Worm (Caenorhabditis elegans) whole organism, L4 larva: Measurements from ENCODE around the gene dpy-21.

ENCODE experiments used
- F26F4.8 ChIP-seq: fragments of 200-800 bp; sonication (Bioruptor generic); conservative IDR thresholded peaks from 2 replicates; pipeline ENCODE4 v1.3.6; 2022; ENCODE audit warnings: missing genetic modification characterization, missing compliant biosample characterization
- ZK546.5 ChIP-seq, 2 experiments: sonication (generic microtip); optimal IDR thresholded peaks; 2 replicates each; lab custom pipeline; 2017; ENCODE audit warnings: missing biosample characterization in 2 of 2, missing genetic modification characterization in 2 of 2
- ama-1 ChIP-seq: fragments of 150-350 bp; optimal IDR thresholded peaks from 2 replicates; lab custom pipeline; 2014; ENCODE audit warnings: inconsistent platforms, mixed read lengths
- fkh-10 ChIP-seq: fragments of 150-350 bp; optimal IDR thresholded peaks from 2 replicates; lab custom pipeline; 2014; ENCODE audit warnings: missing biosample characterization, missing genetic modification reagents, missing genetic modification characterization
- jun-1 ChIP-seq: fragments of 150-350 bp; optimal IDR thresholded peaks from 2 replicates; lab custom pipeline; 2014; ENCODE audit warnings: missing biosample characterization, missing genetic modification reagents, missing genetic modification characterization
- pqm-1 ChIP-seq: sonication (generic microtip); optimal IDR thresholded peaks from 2 replicates; lab custom pipeline; 2017; ENCODE audit warnings: missing biosample characterization, missing genetic modification characterization
- unc-130 ChIP-seq: sonication (generic microtip); optimal IDR thresholded peaks from 2 replicates; lab custom pipeline; 2016; ENCODE audit warnings: missing genetic modification reagents, missing genetic modification characterization, missing compliant biosample characterization
- unc-62 ChIP-seq, 3 experiments: fragments of 150-350 bp in 1 of 3; sonication (generic microtip); optimal IDR thresholded peaks in 2 of 3; peaks in 1 of 3; 1 replicate in 1 of 3; 2 replicates in 2 of 3; lab custom pipeline; 2014 to 2017; ENCODE audit warnings: missing biosample characterization in 3 of 3, missing genetic modification characterization in 3 of 3, missing genetic modification reagents in 3 of 3, missing genotype in 1 of 3
- ztf-11 ChIP-seq: fragments of 150-350 bp; optimal IDR thresholded peaks from 2 replicates; lab custom pipeline; 2014; ENCODE audit warnings: missing biosample characterization, missing genetic modification characterization

DNA sequence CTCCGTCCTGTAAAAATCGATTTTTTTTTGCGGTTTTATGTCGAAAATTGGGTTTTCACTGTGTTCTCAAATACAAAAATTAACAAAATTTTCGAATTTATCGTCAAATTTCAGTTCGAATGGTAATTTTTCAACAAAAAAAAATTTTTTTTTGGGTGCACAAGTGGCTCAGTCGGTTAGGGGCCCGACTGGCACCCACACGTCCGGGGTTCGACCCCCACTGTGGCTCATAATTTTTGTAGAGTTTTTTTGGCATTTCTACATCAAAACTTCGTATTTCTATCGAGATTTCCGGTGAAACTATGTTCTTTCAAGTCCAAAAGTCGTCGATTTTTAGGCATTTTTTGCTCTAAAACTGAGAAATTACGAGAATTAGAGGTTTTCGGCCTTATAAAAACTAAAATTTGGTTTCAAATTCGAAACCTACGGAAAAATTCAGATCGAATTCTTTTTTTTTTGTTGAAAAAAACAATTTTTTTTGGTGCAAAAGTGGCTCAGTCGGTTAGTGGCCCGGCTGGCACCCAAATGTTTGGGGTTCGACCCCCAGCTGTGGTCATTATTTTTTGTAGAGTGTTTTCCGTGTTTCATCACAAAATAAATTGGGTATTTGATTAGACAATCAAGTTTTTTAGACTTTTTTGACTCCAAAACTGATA is 829 bp downstream of the dpy-21 start:
- TF ChIP-seq unc-130 = no peak
- TF ChIP-seq jun-1 = no peak
- TF ChIP-seq unc-62 (GFP tag; optimal IDR thresholded peaks at IDR 0.05 in 1 of 2; lab: Kevin White, UChicago) = peak in 1 of 2 experiments; percentile 81
- no peak for TF ChIP-seq unc-62 (tag; optimal IDR thresholded peaks at IDR 0.05; lab: Kevin White, UChicago)
- no peak for TF ChIP-seq ZK546.5 (tag; optimal IDR thresholded peaks at IDR 0.05; lab: Kevin White, UChicago)
- no peak for TF ChIP-seq ztf-11
- no peak for TF ChIP-seq pqm-1 (tag; lab: Kevin White, UChicago)
- TF ChIP-seq fkh-10 (GFP tag; lab: Kevin White, UChicago) = no peak
- no peak for TF ChIP-seq F26F4.8 (GFP tag; lab: Robert Waterston, UW)
- TF ChIP-seq ama-1 (lab: Kevin White, UChicago) = no peak
